Fruit fly (Drosophila melanogaster) whole organism, embryonic: ENCODE data around the gene CG2247.
A peak's percentile ranks its signal among the peaks of the same experiment; 100 is the strongest.

Source experiments
- Aef1 ChIP-seq: fragments of 200-800 bp; sonication (Bioruptor generic); IDR thresholded peaks from 3 replicates; pipeline ENCODE4 v1.3.6; 2022; ENCODE audit warnings: missing biosample characterization, missing genetic modification characterization
- Asciz ChIP-seq: fragments of 200-800 bp; sonication (Bioruptor generic); optimal IDR thresholded peaks from 2 replicates; lab custom pipeline; 2017; ENCODE audit warnings: missing biosample characterization, mild to moderate bottlenecking, missing genetic modification characterization, missing genetic modification reagents
- Bdp1 ChIP-seq: fragments of 200-800 bp; sonication (Bioruptor generic); optimal IDR thresholded peaks from 3 replicates; lab custom pipeline; 2016; ENCODE audit warnings: missing biosample characterization, missing genetic modification characterization
- CG10147 ChIP-seq: fragments of 200-800 bp; sonication (Bioruptor generic); optimal IDR thresholded peaks from 2 replicates; lab custom pipeline; 2019; ENCODE audit warnings: missing biosample characterization, mild to moderate bottlenecking, missing genetic modification characterization, moderate library complexity
- CG10274 ChIP-seq: fragments of 200-800 bp; sonication (Bioruptor generic); optimal IDR thresholded peaks from 3 replicates; lab custom pipeline; 2017; ENCODE audit warnings: missing biosample characterization, mild to moderate bottlenecking, missing genetic modification characterization
- CG10462 ChIP-seq: fragments of 200-800 bp; sonication (Bioruptor generic); optimal IDR thresholded peaks from 2 replicates; lab custom pipeline; 2016; ENCODE audit warnings: missing biosample characterization, missing genetic modification characterization
- CG10654 ChIP-seq: fragments of 200-800 bp; sonication (Bioruptor generic); optimal IDR thresholded peaks from 2 replicates; lab custom pipeline; 2016; ENCODE audit warnings: missing biosample characterization, missing genetic modification characterization
- CG11093 ChIP-seq: fragments of 200-800 bp; sonication (Bioruptor generic); IDR thresholded peaks from 3 replicates; pipeline ENCODE4 v1.3.6; 2022; ENCODE audit warnings: missing biosample characterization, missing genetic modification characterization
- CG11695 ChIP-seq: fragments of 200-800 bp; sonication (Bioruptor generic); IDR thresholded peaks from 3 replicates; pipeline ENCODE4 v1.3.6; 2022; ENCODE audit warnings: missing biosample characterization, missing genetic modification characterization
- CG12659 ChIP-seq: fragments of 200-800 bp; sonication (Bioruptor generic); optimal IDR thresholded peaks from 3 replicates; lab custom pipeline; 2017; ENCODE audit warnings: mild to moderate bottlenecking, missing biosample characterization, missing genetic modification reagents, missing genetic modification characterization
- CG12744 ChIP-seq: fragments of 200-800 bp; sonication (Bioruptor generic); optimal IDR thresholded peaks from 2 replicates; lab custom pipeline; 2016; ENCODE audit warnings: missing biosample characterization, missing genetic modification characterization
- CG15011 ChIP-seq: fragments of 200-800 bp; sonication (Bioruptor generic); optimal IDR thresholded peaks from 3 replicates; lab custom pipeline; 2018; ENCODE audit warnings: missing biosample characterization, mild to moderate bottlenecking, missing genetic modification characterization
- CG15696 ChIP-seq: fragments of 200-800 bp; sonication (Bioruptor generic); optimal IDR thresholded peaks from 2 replicates; lab custom pipeline; 2019; ENCODE audit warnings: missing biosample characterization, mild to moderate bottlenecking, missing genetic modification characterization, moderate library complexity
- CG16815 ChIP-seq: fragments of 200-800 bp; sonication (Bioruptor generic); optimal IDR thresholded peaks from 3 replicates; lab custom pipeline; 2017; ENCODE audit warnings: missing biosample characterization, mild to moderate bottlenecking, missing genetic modification characterization
- CG17385 ChIP-seq: fragments of 200-800 bp; sonication (Bioruptor generic); optimal IDR thresholded peaks from 3 replicates; lab custom pipeline; 2018; ENCODE audit warnings: missing biosample characterization, mild to moderate bottlenecking, missing genetic modification characterization
- CG17912 ChIP-seq: fragments of 200-800 bp; sonication (Bioruptor generic); optimal IDR thresholded peaks from 2 replicates; lab custom pipeline; 2018; ENCODE audit warnings: missing biosample characterization, mild to moderate bottlenecking, missing genetic modification characterization
- CG18011 ChIP-seq: fragments of 200-800 bp; sonication (Bioruptor generic); optimal IDR thresholded peaks from 2 replicates; lab custom pipeline; 2017; ENCODE audit warnings: missing biosample characterization, missing genetic modification characterization, mild to moderate bottlenecking, moderate library complexity, missing genotype
- CG3281 ChIP-seq: fragments of 200-800 bp; sonication (Bioruptor generic); optimal IDR thresholded peaks from 3 replicates; lab custom pipeline; 2017; ENCODE audit warnings: missing biosample characterization, mild to moderate bottlenecking, missing genetic modification characterization
- CG3847 ChIP-seq: fragments of 200-800 bp; sonication (Bioruptor generic); IDR thresholded peaks from 2 replicates; pipeline ENCODE4 v1.3.6; 2022; ENCODE audit warnings: missing biosample characterization, missing genetic modification characterization
- CG6272 ChIP-seq: fragments of 200-800 bp; sonication (Bioruptor generic); IDR thresholded peaks from 2 replicates; pipeline ENCODE4 v1.3.6; 2022; ENCODE audit warnings: missing biosample characterization, missing genetic modification characterization
- CG6765 ChIP-seq: fragments of 200-800 bp; sonication (Bioruptor generic); optimal IDR thresholded peaks from 3 replicates; lab custom pipeline; 2017; ENCODE audit warnings: missing biosample characterization, mild to moderate bottlenecking, missing genetic modification characterization
- CG6813 ChIP-seq: fragments of 200-800 bp; sonication (Bioruptor generic); optimal IDR thresholded peaks from 2 replicates; lab custom pipeline; 2017; ENCODE audit warnings: missing biosample characterization, missing genetic modification characterization, mild to moderate bottlenecking, moderate library complexity, missing genetic modification reagents
- CG7271 ChIP-seq: fragments of 200-800 bp; sonication (Bioruptor generic); optimal IDR thresholded peaks from 2 replicates; lab custom pipeline; 2018; ENCODE audit warnings: missing biosample characterization, mild to moderate bottlenecking, missing genetic modification characterization, moderate library complexity
- CG7987 ChIP-seq: fragments of 200-800 bp; sonication (Bioruptor generic); optimal IDR thresholded peaks from 2 replicates; lab custom pipeline; 2018; ENCODE audit warnings: missing biosample characterization, mild to moderate bottlenecking, missing genetic modification characterization, moderate library complexity
- Dek ChIP-seq: fragments of 200-800 bp; sonication (Bioruptor generic); optimal IDR thresholded peaks from 3 replicates; lab custom pipeline; 2019; ENCODE audit warnings: missing biosample characterization, mild to moderate bottlenecking, missing genetic modification characterization, moderate library complexity
- Dfd ChIP-seq, 2 experiments: fragments of >200 bp; optimal IDR thresholded peaks; 2 replicates each; lab custom pipeline; 2017; ENCODE audit warnings: missing biosample characterization in 2 of 2, missing genetic modification characterization in 2 of 2
- Doc3 ChIP-seq: fragments of 200-800 bp; sonication (Bioruptor generic); IDR thresholded peaks from 3 replicates; pipeline ENCODE4 v1.3.6; 2022; ENCODE audit warnings: missing biosample characterization, missing genetic modification characterization; ENCODE audit not compliant: partially characterized antibody
- H2.0 ChIP-seq: fragments of 200-800 bp; sonication (Bioruptor generic); IDR thresholded peaks from 2 replicates; pipeline ENCODE4 v1.3.6; 2022; ENCODE audit warnings: missing biosample characterization, missing genetic modification characterization
- Hmr ChIP-seq: fragments of 200-800 bp; sonication (Bioruptor generic); optimal IDR thresholded peaks from 3 replicates; lab custom pipeline; 2017; ENCODE audit warnings: mild to moderate bottlenecking, missing biosample characterization, missing genetic modification reagents, missing genetic modification characterization
- Hmx ChIP-seq: fragments of 200-800 bp; sonication (Bioruptor generic); optimal IDR thresholded peaks from 2 replicates; lab custom pipeline; 2016; ENCODE audit warnings: missing biosample characterization, missing genetic modification characterization
- Hsf ChIP-seq: fragments of 200-800 bp; sonication (Bioruptor generic); optimal IDR thresholded peaks from 3 replicates; lab custom pipeline; 2016; ENCODE audit warnings: missing biosample characterization, missing genetic modification characterization
- Lim3 ChIP-seq: fragments of 200-800 bp; sonication (Bioruptor generic); IDR thresholded peaks from 2 replicates; pipeline ENCODE4 v1.3.6; 2022; ENCODE audit warnings: missing biosample characterization, missing genetic modification characterization
- Meics ChIP-seq: fragments of 200-800 bp; sonication (Bioruptor generic); optimal IDR thresholded peaks from 2 replicates; lab custom pipeline; 2017; ENCODE audit warnings: missing biosample characterization, mild to moderate bottlenecking, missing genetic modification characterization
- Myb ChIP-seq: fragments of 200-800 bp; sonication (Bioruptor generic); optimal IDR thresholded peaks from 2 replicates; lab custom pipeline; 2016; ENCODE audit warnings: missing biosample characterization, missing genetic modification characterization
- NfI ChIP-seq: fragments of 200-800 bp; sonication (Bioruptor generic); optimal IDR thresholded peaks from 3 replicates; lab custom pipeline; 2018; ENCODE audit warnings: missing biosample characterization, mild to moderate bottlenecking, missing genetic modification characterization, moderate library complexity
- Opbp ChIP-seq: fragments of 200-800 bp; sonication (Bioruptor generic); IDR thresholded peaks from 3 replicates; pipeline ENCODE4 v1.3.6; 2022; ENCODE audit warnings: missing biosample characterization, missing genetic modification characterization; ENCODE audit not compliant: partially characterized antibody
- Trl ChIP-seq, 3 experiments: fragments of >200 bp in 2 of 3; fragments of 200-800 bp in 1 of 3; sonication (Bioruptor generic) in 1 of 3; optimal IDR thresholded peaks; 2 replicates in 1 of 3; 3 replicates in 2 of 3; lab custom pipeline; 2016 to 2017; ENCODE audit warnings: missing biosample characterization in 1 of 3, missing genetic modification characterization in 1 of 3
- Vsx1 ChIP-seq: fragments of 200-800 bp; sonication (Bioruptor generic); optimal IDR thresholded peaks from 2 replicates; lab custom pipeline; 2017; ENCODE audit warnings: missing biosample characterization, mild to moderate bottlenecking, missing genetic modification characterization, missing genetic modification reagents
- ato ChIP-seq: fragments of 200-800 bp; sonication (Bioruptor generic); IDR thresholded peaks from 2 replicates; pipeline ENCODE4 v1.3.6; 2022; ENCODE audit warnings: missing biosample characterization, missing genetic modification characterization; ENCODE audit not compliant: partially characterized antibody
- cg ChIP-seq: fragments of 200-800 bp; sonication (Bioruptor generic); optimal IDR thresholded peaks from 3 replicates; lab custom pipeline; 2019; ENCODE audit warnings: missing biosample characterization, mild to moderate bottlenecking, missing genetic modification characterization, moderate library complexity
- chm ChIP-seq: fragments of 200-800 bp; sonication (Bioruptor generic); IDR thresholded peaks from 2 replicates; pipeline ENCODE4 v1.3.6; 2022; ENCODE audit warnings: missing biosample characterization, missing genetic modification characterization
- dmrt11E ChIP-seq: fragments of 200-800 bp; sonication (Bioruptor generic); optimal IDR thresholded peaks from 3 replicates; lab custom pipeline; 2018; ENCODE audit warnings: missing biosample characterization, mild to moderate bottlenecking, missing genetic modification characterization, moderate library complexity
- exex ChIP-seq: fragments of 200-800 bp; sonication (Bioruptor generic); optimal IDR thresholded peaks from 4 replicates; lab custom pipeline; 2018; ENCODE audit warnings: missing biosample characterization, mild to moderate bottlenecking, missing genetic modification characterization, moderate library complexity
- ham ChIP-seq: fragments of 200-800 bp; sonication (Bioruptor generic); IDR thresholded peaks from 2 replicates; pipeline ENCODE4 v1.3.6; 2022; ENCODE audit warnings: missing biosample characterization, missing genetic modification characterization
- hth ChIP-seq: fragments of >200 bp; optimal IDR thresholded peaks from 2 replicates; lab custom pipeline; 2017; ENCODE audit warnings: inconsistent platforms
- pros ChIP-seq: fragments of 200-800 bp; sonication (Bioruptor generic); optimal IDR thresholded peaks from 3 replicates; lab custom pipeline; 2019; ENCODE audit warnings: missing biosample characterization, mild to moderate bottlenecking, missing genetic modification characterization, moderate library complexity
- rib ChIP-seq: fragments of 200-800 bp; sonication (Bioruptor generic); IDR thresholded peaks from 2 replicates; pipeline ENCODE4 v1.3.6; 2022; ENCODE audit warnings: missing biosample characterization, missing genetic modification characterization
- row ChIP-seq: fragments of 200-800 bp; sonication (Bioruptor generic); IDR thresholded peaks from 3 replicates; pipeline ENCODE4 v1.3.6; 2022; ENCODE audit warnings: missing biosample characterization, missing genetic modification characterization
- run ChIP-seq: fragments of 200-800 bp; sonication (Bioruptor generic); optimal IDR thresholded peaks from 3 replicates; lab custom pipeline; 2018; ENCODE audit warnings: missing biosample characterization, mild to moderate bottlenecking, missing genetic modification characterization
- zen2 ChIP-seq: fragments of 200-800 bp; sonication (Bioruptor generic); IDR thresholded peaks from 3 replicates; pipeline ENCODE4 v1.3.6; 2022; ENCODE audit warnings: missing biosample characterization, missing genetic modification characterization; ENCODE audit not compliant: partially characterized antibody

The CG2247 gene

DNA sequence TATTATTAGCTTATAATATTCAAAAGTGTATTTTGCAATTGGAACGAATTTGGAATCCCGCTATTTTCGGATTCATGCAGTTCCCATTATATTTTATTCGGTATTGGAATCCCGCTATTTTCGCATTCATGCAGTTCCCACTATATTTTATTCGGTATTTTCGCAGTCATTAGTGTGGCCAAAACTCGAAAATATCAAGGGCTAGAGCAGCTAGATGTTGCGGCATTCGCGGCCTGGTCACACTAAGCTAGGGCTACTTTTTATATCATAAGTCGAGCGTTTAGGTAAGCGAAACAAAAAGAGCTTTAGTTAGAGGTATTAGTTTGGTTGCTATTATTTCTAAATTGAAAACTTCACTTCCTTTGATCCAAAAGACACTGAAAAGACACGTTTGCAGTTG lies 32.6 kb downstream of the CG2247 start (continued):
- TF ChIP-seq CG7987 (GFP tag; lab: Kevin White, UChicago) (no peak), row (GFP tag; lab: Robert Waterston, UW) (peak; percentile 47; the same call in 2 of the 3 replicates), Bdp1 (GFP tag; lab: Kevin White, UChicago) (no peak), CG7271 (tag; lab: Kevin White, UChicago) (no peak), Asciz (no peak), CG17912 (no peak), CG10147 (GFP tag; lab: Kevin White, UChicago) (no peak), CG16815 (GFP tag; lab: Kevin White, UChicago) (no peak), CG6813 (GFP tag; lab: Kevin White, UChicago) (no peak), CG10462 (GFP tag; lab: Kevin White, UChicago) (no peak), Hmx (no peak), Doc3 (no peak), Aef1 (GFP tag; lab: Robert Waterston, UW) (no peak), CG3847 (GFP tag; lab: Robert Waterston, UW) (peak; percentile 18; the same call in 1 of the 2 replicates), CG12744 (GFP tag; lab: Kevin White, UChicago) (no peak), Opbp (GFP tag; lab: Robert Waterston, UW) (peak; percentile 36; the same call in 1 of the 3 replicates), Dek (tag; lab: Kevin White, UChicago) (no peak), ham (GFP tag; lab: Robert Waterston, UW) (no peak), CG3281 (GFP tag; lab: Kevin White, UChicago) (no peak), CG17385 (GFP tag; lab: Kevin White, UChicago) (no peak), cg (GFP tag; lab: Kevin White, UChicago) (no peak), CG10654 (GFP tag; lab: Kevin White, UChicago) (no peak), Trl (optimal IDR thresholded peaks at IDR 0.05; lab: Kevin White, UChicago) (no peak), Trl (GFP tag; optimal IDR thresholded peaks at IDR 0.05; lab: Kevin White, UChicago) (no peak), CG10274 (GFP tag; lab: Kevin White, UChicago) (no peak), Vsx1 (GFP tag; lab: Kevin White, UChicago) (no peak), H2.0 (GFP tag; lab: Robert Waterston, UW) (no peak), CG12659 (GFP tag; lab: Kevin White, UChicago) (peak; percentile 50), CG11093 (GFP tag; lab: Robert Waterston, UW) (no peak), Hmr (GFP tag; lab: Kevin White, UChicago) (peak; percentile 47), exex (tag; lab: Kevin White, UChicago) (no peak), zen2 (GFP tag; lab: Robert Waterston, UW) (peak; percentile 68), hth (lab: Kevin White, UChicago) (no peak), Meics (GFP tag; lab: Kevin White, UChicago) (no peak), ato (GFP tag; lab: Robert Waterston, UW) (peak; percentile 54; the same call in 1 of the 2 replicates), Myb (GFP tag; lab: Kevin White, UChicago) (peak; percentile 17), CG11695 (GFP tag; lab: Robert Waterston, UW) (no peak), chm (GFP tag; lab: Robert Waterston, UW) (0 out of 2 replicates have a peak, but pooled peaks have one; percentile 26), dmrt11E (tag; lab: Kevin White, UChicago) (no peak), CG6765 (GFP tag; lab: Kevin White, UChicago) (no peak), CG18011 (GFP tag; lab: Kevin White, UChicago) (no peak), CG6272 (GFP tag; lab: Robert Waterston, UW) (no peak), Lim3 (GFP tag; lab: Robert Waterston, UW) (no peak), CG15696 (tag; lab: Kevin White, UChicago) (no peak), NfI (GFP tag; lab: Kevin White, UChicago) (no peak), pros (no peak), Hsf (GFP tag; lab: Kevin White, UChicago) (no peak), run (tag; lab: Kevin White, UChicago) (no peak), CG15011 (GFP tag; lab: Kevin White, UChicago) (no peak), Dfd (GFP tag; optimal IDR thresholded peaks at IDR 0.05; lab: Kevin White, UChicago) (no peak), rib (GFP tag; lab: Robert Waterston, UW) (no peak)
